Fruit fly (Drosophila melanogaster) whole organism, embryonic: ENCODE data around the gene nAChRalpha3.
A peak's percentile ranks its signal among the peaks of the same experiment; 100 is the strongest.

ENCODE experiments used
- CG10366 ChIP-seq: fragments of 200-800 bp; sonication (Bioruptor generic); IDR thresholded peaks from 2 replicates; pipeline ENCODE4 v1.3.6; 2022; ENCODE audit warnings: missing biosample characterization, missing genetic modification characterization
- CG12659 ChIP-seq: fragments of 200-800 bp; sonication (Bioruptor generic); optimal IDR thresholded peaks from 3 replicates; lab custom pipeline; 2017; ENCODE audit warnings: mild to moderate bottlenecking, missing biosample characterization, missing genetic modification reagents, missing genetic modification characterization
- CG14441 ChIP-seq: fragments of 200-800 bp; sonication (Bioruptor generic); IDR thresholded peaks from 2 replicates; pipeline ENCODE4 v1.3.6; 2022; ENCODE audit warnings: missing biosample characterization, missing genetic modification characterization
- CG15514 ChIP-seq: fragments of 200-800 bp; sonication (Bioruptor generic); optimal IDR thresholded peaks from 3 replicates; lab custom pipeline; 2017; ENCODE audit warnings: missing biosample characterization, missing genetic modification characterization, mild to moderate bottlenecking, moderate library complexity, missing genetic modification reagents
- CG15601 ChIP-seq: fragments of 200-800 bp; sonication (Bioruptor generic); optimal IDR thresholded peaks from 3 replicates; lab custom pipeline; 2019; ENCODE audit warnings: missing biosample characterization, mild to moderate bottlenecking, missing genetic modification characterization, moderate library complexity
- CG17328 ChIP-seq: fragments of 200-800 bp; sonication (Bioruptor generic); IDR thresholded peaks from 2 replicates; pipeline ENCODE4 v1.3.6; 2022; ENCODE audit warnings: missing biosample characterization, missing genetic modification characterization
- CG17385 ChIP-seq: fragments of 200-800 bp; sonication (Bioruptor generic); optimal IDR thresholded peaks from 3 replicates; lab custom pipeline; 2018; ENCODE audit warnings: missing biosample characterization, mild to moderate bottlenecking, missing genetic modification characterization
- CG17829 ChIP-seq: fragments of 200-800 bp; optimal IDR thresholded peaks from 2 replicates; lab custom pipeline; 2019; ENCODE audit warnings: missing biosample characterization, mild to moderate bottlenecking, missing genetic modification characterization, moderate library complexity
- CG18262 ChIP-seq: fragments of 200-800 bp; optimal IDR thresholded peaks from 3 replicates; lab custom pipeline; 2019; ENCODE audit warnings: missing biosample characterization, mild to moderate bottlenecking, missing genetic modification characterization, moderate library complexity
- CG18599 ChIP-seq: fragments of 200-800 bp; sonication (Bioruptor generic); optimal IDR thresholded peaks from 3 replicates; lab custom pipeline; 2017; ENCODE audit warnings: missing biosample characterization, missing genetic modification characterization, mild to moderate bottlenecking, moderate library complexity, missing genetic modification reagents
- CG2202 ChIP-seq: fragments of 200-800 bp; sonication (Bioruptor generic); optimal IDR thresholded peaks from 2 replicates; lab custom pipeline; 2018; ENCODE audit warnings: missing biosample characterization, mild to moderate bottlenecking, missing genetic modification characterization
- CG31365 ChIP-seq: fragments of 200-800 bp; sonication (Bioruptor generic); optimal IDR thresholded peaks from 2 replicates; lab custom pipeline; 2018; ENCODE audit warnings: missing biosample characterization, mild to moderate bottlenecking, missing genetic modification characterization
- CG33213 ChIP-seq: fragments of 200-800 bp; sonication (Bioruptor generic); optimal IDR thresholded peaks from 3 replicates; lab custom pipeline; 2016; ENCODE audit warnings: missing biosample characterization, missing genetic modification characterization
- CG3838 ChIP-seq: fragments of 200-800 bp; sonication (Bioruptor generic); optimal IDR thresholded peaks from 3 replicates; lab custom pipeline; 2016; ENCODE audit warnings: missing biosample characterization, missing genetic modification characterization
- CG3995 ChIP-seq: fragments of 200-800 bp; sonication (Bioruptor generic); optimal IDR thresholded peaks from 3 replicates; lab custom pipeline; 2016; ENCODE audit warnings: missing biosample characterization, missing genetic modification characterization
- CG4360 ChIP-seq: fragments of 200-800 bp; sonication (Bioruptor generic); IDR thresholded peaks from 2 replicates; pipeline ENCODE4 v1.3.6; 2022; ENCODE audit warnings: missing biosample characterization, missing genetic modification characterization
- CG4617 ChIP-seq: fragments of 200-800 bp; sonication (Bioruptor generic); optimal IDR thresholded peaks from 3 replicates; lab custom pipeline; 2016; ENCODE audit warnings: missing biosample characterization, missing genetic modification characterization, borderline replicate concordance
- CG6254 ChIP-seq: fragments of 200-800 bp; sonication (Bioruptor generic); optimal IDR thresholded peaks from 3 replicates; lab custom pipeline; 2017; ENCODE audit warnings: mild to moderate bottlenecking, missing biosample characterization, missing genetic modification reagents, missing genetic modification characterization
- CG8765 ChIP-seq: fragments of 200-800 bp; sonication (Bioruptor generic); IDR thresholded peaks from 2 replicates; pipeline ENCODE4 v1.3.6; 2022; ENCODE audit warnings: missing biosample characterization, missing genetic modification characterization
- D ChIP-seq, 2 experiments: fragments of 200-800 bp in 1 of 2; fragments of >200 bp in 1 of 2; sonication (Bioruptor generic) in 1 of 2; optimal IDR thresholded peaks; 2 replicates in 1 of 2; 3 replicates in 1 of 2; lab custom pipeline; 2017; ENCODE audit warnings: mild to moderate bottlenecking in 1 of 2, missing biosample characterization in 1 of 2, missing genetic modification characterization in 1 of 2, missing genetic modification reagents in 1 of 2
- Eip74EF ChIP-seq, 2 experiments: fragments of 200-800 bp in 1 of 2; fragments of >200 bp in 1 of 2; sonication (Bioruptor generic) in 1 of 2; optimal IDR thresholded peaks; 2 replicates each; lab custom pipeline; 2017 to 2019; ENCODE audit warnings: missing biosample characterization in 2 of 2, missing genetic modification characterization in 2 of 2, mild to moderate bottlenecking in 1 of 2, moderate library complexity in 1 of 2
- Ets65A ChIP-seq: fragments of 200-800 bp; sonication (Bioruptor generic); peaks from one replicate; lab custom pipeline; 2016; ENCODE audit warnings: missing biosample characterization, missing genetic modification characterization
- Fer1 ChIP-seq: fragments of 200-800 bp; sonication (Bioruptor generic); optimal IDR thresholded peaks from 2 replicates; lab custom pipeline; 2017; ENCODE audit warnings: missing biosample characterization, mild to moderate bottlenecking, missing genetic modification characterization
- HLH3B ChIP-seq: fragments of 200-800 bp; sonication (Bioruptor generic); IDR thresholded peaks from 2 replicates; pipeline ENCODE4 v1.3.6; 2022; ENCODE audit warnings: missing biosample characterization, missing genetic modification characterization
- Med ChIP-seq: fragments of 200-800 bp; sonication (Bioruptor generic); peaks from one replicate; lab custom pipeline; 2016; ENCODE audit warnings: missing biosample characterization, missing genetic modification characterization, mild to moderate bottlenecking, inconsistent platforms, moderate library complexity
- NC2α ChIP-seq: fragments of 200-800 bp; sonication (Bioruptor generic); optimal IDR thresholded peaks from 2 replicates; lab custom pipeline; 2016; ENCODE audit warnings: missing biosample characterization, missing genetic modification characterization
- Nf-YC ChIP-seq: fragments of 200-800 bp; optimal IDR thresholded peaks from 3 replicates; lab custom pipeline; 2019; ENCODE audit warnings: missing biosample characterization, mild to moderate bottlenecking, missing genetic modification characterization, moderate library complexity
- NfI ChIP-seq: fragments of 200-800 bp; sonication (Bioruptor generic); optimal IDR thresholded peaks from 3 replicates; lab custom pipeline; 2018; ENCODE audit warnings: missing biosample characterization, mild to moderate bottlenecking, missing genetic modification characterization, moderate library complexity
- Oli ChIP-seq: fragments of 200-800 bp; sonication (Bioruptor generic); optimal IDR thresholded peaks from 2 replicates; lab custom pipeline; 2018; ENCODE audit warnings: missing biosample characterization, mild to moderate bottlenecking, missing genetic modification characterization, moderate library complexity
- PHDP ChIP-seq: fragments of 200-800 bp; sonication (Bioruptor generic); optimal IDR thresholded peaks from 3 replicates; lab custom pipeline; 2018; ENCODE audit warnings: missing biosample characterization, mild to moderate bottlenecking, missing genetic modification characterization, moderate library complexity
- ci ChIP-seq: fragments of 200-800 bp; sonication (Bioruptor generic); IDR thresholded peaks from 3 replicates; pipeline ENCODE4 v1.3.6; 2022; ENCODE audit warnings: missing biosample characterization, missing genetic modification characterization
- disco-r ChIP-seq: fragments of 200-800 bp; sonication (Bioruptor generic); optimal IDR thresholded peaks from 2 replicates; lab custom pipeline; 2016; ENCODE audit warnings: missing biosample characterization, missing genetic modification characterization
- dmrt99B ChIP-seq: fragments of 200-800 bp; sonication (Bioruptor generic); optimal IDR thresholded peaks from 2 replicates; lab custom pipeline; 2018; ENCODE audit warnings: missing biosample characterization, mild to moderate bottlenecking, missing genetic modification characterization, moderate library complexity
- dpn ChIP-seq, 2 experiments: fragments of 200-800 bp; sonication (Bioruptor generic); optimal IDR thresholded peaks; 3 replicates each; lab custom pipeline; 2016; ENCODE audit warnings: missing biosample characterization in 2 of 2, missing genetic modification characterization in 2 of 2
- ind ChIP-seq: fragments of 200-800 bp; sonication (Bioruptor generic); optimal IDR thresholded peaks from 3 replicates; lab custom pipeline; 2016; ENCODE audit warnings: missing biosample characterization, missing genetic modification characterization
- knrl ChIP-seq: fragments of 200-800 bp; sonication (Bioruptor generic); IDR thresholded peaks from 3 replicates; pipeline ENCODE4 v1.3.6; 2022; ENCODE audit warnings: missing biosample characterization, missing genetic modification characterization; ENCODE audit not compliant: partially characterized antibody
- lola ChIP-seq, 3 experiments: fragments of >200 bp in 2 of 3; fragments of 200-800 bp in 1 of 3; sonication (Bioruptor generic) in 1 of 3; optimal IDR thresholded peaks; 2 replicates each; lab custom pipeline; 2017 to 2019; ENCODE audit warnings: missing biosample characterization in 3 of 3, missing genetic modification characterization in 3 of 3, mild to moderate bottlenecking in 1 of 3, moderate library complexity in 1 of 3
- mld ChIP-seq: fragments of 200-800 bp; sonication (Bioruptor generic); IDR thresholded peaks from 3 replicates; pipeline ENCODE4 v1.3.6; 2022; ENCODE audit warnings: missing biosample characterization, missing genetic modification characterization; ENCODE audit not compliant: partially characterized antibody
- odd ChIP-seq: fragments of 200-800 bp; sonication (Bioruptor generic); optimal IDR thresholded peaks from 2 replicates; lab custom pipeline; 2017; ENCODE audit warnings: missing biosample characterization, mild to moderate bottlenecking, missing genetic modification characterization
- pan ChIP-seq, 4 experiments: fragments of >200 bp in 3 of 4; fragments of 200-800 bp in 1 of 4; sonication (Bioruptor generic) in 1 of 4; optimal IDR thresholded peaks in 3 of 4; IDR thresholded peaks in 1 of 4; 2 replicates each; pipeline versions ENCODE4 v1.3.6 to Lab custom; 2017 to 2022; ENCODE audit warnings: missing biosample characterization in 2 of 4, missing genetic modification characterization in 2 of 4, mixed read lengths in 1 of 4
- phol ChIP-seq: fragments of 200-800 bp; sonication (Bioruptor generic); optimal IDR thresholded peaks from 3 replicates; lab custom pipeline; 2018; ENCODE audit warnings: missing biosample characterization, mild to moderate bottlenecking, missing genetic modification characterization, moderate library complexity
- row ChIP-seq: fragments of 200-800 bp; sonication (Bioruptor generic); IDR thresholded peaks from 3 replicates; pipeline ENCODE4 v1.3.6; 2022; ENCODE audit warnings: missing biosample characterization, missing genetic modification characterization
- sisA ChIP-seq: fragments of 200-800 bp; sonication (Bioruptor generic); IDR thresholded peaks from 2 replicates; pipeline ENCODE4 v1.3.6; 2022; ENCODE audit warnings: missing biosample characterization, missing genetic modification characterization
- slbo ChIP-seq: fragments of 200-800 bp; sonication (Bioruptor generic); IDR thresholded peaks from 2 replicates; pipeline ENCODE4 v1.3.6; 2022; ENCODE audit warnings: missing biosample characterization, missing genetic modification characterization
- tgo ChIP-seq: fragments of 200-800 bp; sonication (Bioruptor generic); IDR thresholded peaks from 3 replicates; pipeline ENCODE4 v1.3.6; 2022; ENCODE audit warnings: missing biosample characterization, missing genetic modification characterization
- twi ChIP-seq: fragments of 200-800 bp; optimal IDR thresholded peaks from 2 replicates; lab custom pipeline; 2019; ENCODE audit warnings: missing biosample characterization, mild to moderate bottlenecking, missing genetic modification characterization, moderate library complexity

nAChRalpha3 gene

DNA sequence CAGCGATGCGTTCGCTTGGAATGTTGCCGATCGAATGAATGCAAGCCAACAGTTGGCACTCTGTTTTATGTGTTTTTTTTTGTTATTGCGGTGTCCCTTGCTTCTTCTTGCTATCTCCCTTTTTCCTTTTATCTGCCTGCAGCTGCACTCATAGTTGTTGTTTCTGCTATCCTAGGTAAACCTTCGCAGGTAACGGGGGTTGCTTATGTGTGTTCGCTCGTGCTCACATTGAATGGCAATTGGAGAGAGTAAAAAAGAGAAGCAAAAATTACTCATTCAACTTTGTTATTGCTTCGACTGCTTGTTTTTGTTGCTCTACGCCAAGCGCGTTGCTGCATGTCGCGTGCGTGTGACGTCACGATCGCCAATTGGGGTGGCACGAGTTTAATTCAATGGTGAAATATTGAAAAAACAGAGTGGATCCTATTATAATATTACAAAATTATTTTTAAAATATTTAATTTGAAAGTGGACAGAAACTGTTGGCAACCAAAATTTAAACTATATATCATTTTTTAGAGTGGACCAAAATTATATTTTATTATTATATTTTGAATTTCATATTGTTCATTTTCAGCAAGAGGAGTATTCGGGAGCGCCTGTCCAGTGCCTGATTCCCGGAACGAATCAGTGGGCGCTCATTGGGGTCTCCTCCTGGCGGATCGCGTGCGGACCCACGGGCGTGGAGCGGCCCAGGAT is 95.5 kb downstream of the nAChRalpha3 start, which contains the start of gene Corp (continued):
- TF ChIP-seq odd (GFP tag; lab: Kevin White, UChicago) (peak; percentile 40), mld (no peak), D (optimal IDR thresholded peaks at IDR 0.05; lab: Kevin White, UChicago) (no peak), D (GFP tag; optimal IDR thresholded peaks at IDR 0.05; lab: Kevin White, UChicago) (no peak), CG4360 (GFP tag; lab: Robert Waterston, UW) (peak; percentile 73), CG8765 (GFP tag; lab: Robert Waterston, UW) (0 out of 2 replicates have a peak, but pooled peaks have one; percentile 9), CG6254 (GFP tag; lab: Kevin White, UChicago) (peak; percentile 10), twi (tag; lab: Kevin White, UChicago) (no peak), lola (GFP tag; optimal IDR thresholded peaks at IDR 0.05; lab: Kevin White, UChicago) (peak in 1 of 3 experiments; percentile 22), CG3995 (GFP tag; lab: Kevin White, UChicago) (no peak), CG2202 (tag; lab: Kevin White, UChicago) (peak; percentile 17), dmrt99B (tag; lab: Kevin White, UChicago) (peak; percentile 60), Fer1 (GFP tag; lab: Kevin White, UChicago) (peak; percentile 23), PHDP (tag; lab: Kevin White, UChicago) (peak; percentile 47), CG17328 (GFP tag; lab: Robert Waterston, UW) (peak; percentile 48), CG15514 (GFP tag; lab: Kevin White, UChicago) (peak; percentile 27), Med (GFP tag; lab: Kevin White, UChicago) (peak; percentile 2), dpn (GFP tag; optimal IDR thresholded peaks at IDR 0.05; lab: Kevin White, UChicago) (peak in 1 of 2 experiments; percentile 24), CG17829 (tag; lab: Kevin White, UChicago) (peak; percentile 53), CG15601 (tag; lab: Kevin White, UChicago) (peak; percentile 68), HLH3B (GFP tag; lab: Robert Waterston, UW) (0 out of 2 replicates have a peak, but pooled peaks have one; percentile 23), CG33213 (GFP tag; lab: Kevin White, UChicago) (no peak), NfI (peak; percentile 11), pan (optimal IDR thresholded peaks at IDR 0.05; lab: Kevin White, UChicago) (no peak), pan (GFP tag; optimal IDR thresholded peaks at IDR 0.05 in 1 of 2, IDR thresholded peaks at IDR 0.05 in 1 of 2) (peak in 1 of 2 experiments; percentile 68), CG18262 (tag; lab: Kevin White, UChicago) (peak; percentile 64), Eip74EF (GFP tag; optimal IDR thresholded peaks at IDR 0.05; lab: Kevin White, UChicago) (peak in 1 of 2 experiments; percentile 31), Ets65A (peak; percentile 71), Oli (tag; lab: Kevin White, UChicago) (peak; percentile 44), CG4617 (GFP tag; lab: Kevin White, UChicago) (no peak), ci (GFP tag; lab: Robert Waterston, UW) (peak; percentile 64; the same call in 1 of the 3 replicates), sisA (GFP tag; lab: Robert Waterston, UW) (no peak), slbo (GFP tag; lab: Robert Waterston, UW) (0 out of 2 replicates have a peak, but pooled peaks have one; percentile 15), CG31365 (peak; percentile 73), CG17385 (GFP tag; lab: Kevin White, UChicago) (peak; percentile 67), Nf-YC (tag; lab: Kevin White, UChicago) (peak; percentile 3), CG12659 (GFP tag; lab: Kevin White, UChicago) (peak; percentile 31), CG3838 (GFP tag; lab: Kevin White, UChicago) (no peak), NC2α (GFP tag; lab: Kevin White, UChicago) (peak; percentile 52), knrl (GFP tag; lab: Robert Waterston, UW) (no peak), phol (tag; lab: Kevin White, UChicago) (peak; percentile 37), disco-r (GFP tag; lab: Kevin White, UChicago) (no peak), row (GFP tag; lab: Robert Waterston, UW) (peak; percentile 44; the same call in 2 of the 3 replicates), CG10366 (peak; percentile 38), CG14441 (GFP tag; lab: Robert Waterston, UW) (0 out of 2 replicates have a peak, but pooled peaks have one; percentile 21), tgo (GFP tag; lab: Robert Waterston, UW) (peak; percentile 56; the same call in 2 of the 3 replicates), CG18599 (peak; percentile 18), ind (GFP tag; lab: Kevin White, UChicago) (no peak)
